Worm (Caenorhabditis elegans): ENCODE results near the gene nap-1.

ce11 chrIV:8385662-8386061 lies 6.5 kb upstream of the nap-1 start:
- TF ChIP-seq jun-1 (tag; optimal IDR thresholded peaks at IDR 0.05) = no peak
- TF ChIP-seq ztf-11 (tag; optimal IDR thresholded peaks at IDR 0.05) = no peak
- TF ChIP-seq fkh-10 (GFP tag; optimal IDR thresholded peaks at IDR 0.05) = no peak
